Worm (Caenorhabditis elegans) whole organism, L2 larva: ENCODE data around the gene tag-290.
A peak's percentile ranks its signal among the peaks of the same experiment; 100 is the strongest.

ENCODE experiments used
- F13H6.1 ChIP-seq: sonication (generic microtip); optimal IDR thresholded peaks from 2 replicates; lab custom pipeline; 2016; ENCODE audit warnings: missing genetic modification characterization, missing compliant biosample characterization
- R02D3.7 ChIP-seq: fragments of 150-350 bp; optimal IDR thresholded peaks from 2 replicates; lab custom pipeline; 2014; ENCODE audit warnings: missing biosample characterization, missing genetic modification characterization
- Y55F3AM.14 ChIP-seq: fragments of 200-800 bp; sonication (Bioruptor generic); optimal IDR thresholded peaks from 2 replicates; lab custom pipeline; 2018; ENCODE audit warnings: mild to moderate bottlenecking, missing genetic modification characterization, missing compliant biosample characterization
- ZK546.5 ChIP-seq: sonication (generic microtip); optimal IDR thresholded peaks from 2 replicates; lab custom pipeline; 2017; ENCODE audit warnings: missing biosample characterization, missing genetic modification characterization
- alr-1 ChIP-seq: fragments of 150-350 bp; optimal IDR thresholded peaks from 2 replicates; lab custom pipeline; 2014; ENCODE audit warnings: missing biosample characterization, missing genetic modification characterization
- aly-2 ChIP-seq: fragments of 150-350 bp; optimal IDR thresholded peaks from 2 replicates; lab custom pipeline; 2014; ENCODE audit warnings: missing biosample characterization, missing genetic modification characterization
- ama-1 ChIP-seq: fragments of 150-350 bp; optimal IDR thresholded peaks from 2 replicates; lab custom pipeline; 2018; ENCODE audit warnings: inconsistent platforms
- blmp-1 ChIP-seq: sonication (generic microtip); optimal IDR thresholded peaks from 2 replicates; lab custom pipeline; 2017; ENCODE audit warnings: missing genetic modification characterization, mild to moderate bottlenecking, missing compliant biosample characterization, antibody characterized with exemption, moderate library complexity; ENCODE audit not compliant: insufficient read depth
- ceh-16 ChIP-seq: fragments of 150-350 bp; optimal IDR thresholded peaks from 2 replicates; lab custom pipeline; 2014; ENCODE audit warnings: missing biosample characterization, missing genetic modification characterization
- ceh-82 ChIP-seq: fragments of 150-350 bp; optimal IDR thresholded peaks from 2 replicates; lab custom pipeline; 2014; ENCODE audit warnings: missing biosample characterization, missing genetic modification characterization
- crh-2 ChIP-seq: sonication (generic microtip); optimal IDR thresholded peaks from 2 replicates; lab custom pipeline; 2017; ENCODE audit warnings: missing biosample characterization, missing genetic modification characterization
- dmd-4 ChIP-seq: sonication (generic microtip); optimal IDR thresholded peaks from 2 replicates; lab custom pipeline; 2017; ENCODE audit warnings: missing biosample characterization, missing genetic modification characterization
- egl-27 ChIP-seq: sonication (generic microtip); optimal IDR thresholded peaks from 3 replicates; lab custom pipeline; 2017; ENCODE audit warnings: missing biosample characterization, missing genetic modification reagents, missing genetic modification characterization
- elt-1 ChIP-seq: fragments of 150-350 bp; optimal IDR thresholded peaks from 2 replicates; lab custom pipeline; 2014; ENCODE audit warnings: missing biosample characterization, missing genetic modification characterization
- elt-3 ChIP-seq: sonication (generic microtip); optimal IDR thresholded peaks from 2 replicates; lab custom pipeline; 2017; ENCODE audit warnings: missing biosample characterization, missing genetic modification characterization
- fos-1 ChIP-seq: fragments of 150-350 bp; optimal IDR thresholded peaks from 2 replicates; lab custom pipeline; 2014; ENCODE audit warnings: missing biosample characterization, missing genetic modification characterization
- gmeb-1 ChIP-seq: fragments of 150-350 bp; optimal IDR thresholded peaks from 2 replicates; lab custom pipeline; 2014; ENCODE audit warnings: missing biosample characterization, missing genetic modification characterization
- lin-11 ChIP-seq: fragments of 150-350 bp; sonication (generic microtip); optimal IDR thresholded peaks from 2 replicates; lab custom pipeline; 2014; ENCODE audit warnings: missing biosample characterization, missing genetic modification characterization, inconsistent platforms, mixed read lengths
- lin-13 ChIP-seq: fragments of 150-350 bp; optimal IDR thresholded peaks from 2 replicates; lab custom pipeline; 2014; ENCODE audit warnings: missing biosample characterization, missing genetic modification reagents, missing genetic modification characterization
- lsy-2 ChIP-seq, 2 experiments: fragments of 150-350 bp in 1 of 2; sonication (generic microtip) in 1 of 2; optimal IDR thresholded peaks; 2 replicates each; lab custom pipeline; 2014 to 2017; ENCODE audit warnings: missing biosample characterization in 2 of 2, missing genetic modification characterization in 2 of 2
- mab-5 ChIP-seq: fragments of 150-350 bp; optimal IDR thresholded peaks from 2 replicates; lab custom pipeline; 2014; ENCODE audit warnings: missing biosample characterization, missing genetic modification characterization
- mbf-1 ChIP-seq: sonication (generic microtip); optimal IDR thresholded peaks from 2 replicates; lab custom pipeline; 2017; ENCODE audit warnings: missing biosample characterization, missing genetic modification characterization
- mdl-1 ChIP-seq, 2 experiments: fragments of 150-350 bp in 1 of 2; sonication (generic microtip) in 1 of 2; optimal IDR thresholded peaks; 2 replicates each; lab custom pipeline; 2017; ENCODE audit warnings: missing biosample characterization in 2 of 2, missing genetic modification characterization in 2 of 2
- nhr-10 ChIP-seq: sonication (generic microtip); optimal IDR thresholded peaks from 2 replicates; lab custom pipeline; 2017; ENCODE audit warnings: missing biosample characterization, missing genetic modification characterization
- nhr-11 ChIP-seq: fragments of 150-350 bp; optimal IDR thresholded peaks from 2 replicates; lab custom pipeline; 2014; ENCODE audit warnings: missing biosample characterization, missing genetic modification characterization
- nhr-12 ChIP-seq: fragments of 150-350 bp; optimal IDR thresholded peaks from 2 replicates; lab custom pipeline; 2014; ENCODE audit warnings: missing biosample characterization, missing genetic modification characterization
- nhr-129 ChIP-seq: fragments of 150-350 bp; optimal IDR thresholded peaks from 2 replicates; lab custom pipeline; 2014; ENCODE audit warnings: missing biosample characterization, missing genetic modification characterization
- nhr-21 ChIP-seq: fragments of 150-350 bp; optimal IDR thresholded peaks from 2 replicates; lab custom pipeline; 2014; ENCODE audit warnings: missing biosample characterization, missing genetic modification characterization
- nhr-237 ChIP-seq: fragments of 150-350 bp; optimal IDR thresholded peaks from 2 replicates; lab custom pipeline; 2014; ENCODE audit warnings: missing biosample characterization, missing genetic modification characterization
- nhr-6 ChIP-seq: fragments of 150-350 bp; optimal IDR thresholded peaks from 2 replicates; lab custom pipeline; 2014; ENCODE audit warnings: missing biosample characterization, missing genetic modification characterization
- nhr-77 ChIP-seq: fragments of 150-350 bp; optimal IDR thresholded peaks from 2 replicates; lab custom pipeline; 2014; ENCODE audit warnings: missing biosample characterization, missing genetic modification characterization
- peb-1 ChIP-seq: fragments of 150-350 bp; optimal IDR thresholded peaks from 2 replicates; lab custom pipeline; 2014; ENCODE audit warnings: missing biosample characterization, missing genetic modification characterization
- sem-4 ChIP-seq: fragments of 150-350 bp; optimal IDR thresholded peaks from 2 replicates; lab custom pipeline; 2014; ENCODE audit warnings: missing biosample characterization, missing genetic modification reagents, missing genetic modification characterization
- skn-1 ChIP-seq: sonication (generic microtip); optimal IDR thresholded peaks from 2 replicates; lab custom pipeline; 2017; ENCODE audit warnings: missing biosample characterization, missing genetic modification characterization
- sma-3 ChIP-seq: sonication (generic microtip); optimal IDR thresholded peaks from 2 replicates; lab custom pipeline; 2016; ENCODE audit warnings: missing genetic modification reagents, missing genetic modification characterization, missing compliant biosample characterization
- sma-9 ChIP-seq, 2 experiments: fragments of 150-350 bp in 1 of 2; sonication (generic microtip) in 1 of 2; optimal IDR thresholded peaks; 2 replicates each; lab custom pipeline; 2014 to 2016; ENCODE audit warnings: missing genetic modification characterization in 2 of 2, mild to moderate bottlenecking in 1 of 2, missing biosample characterization in 1 of 2, missing compliant biosample characterization in 1 of 2, missing genetic modification reagents in 1 of 2, moderate library complexity in 1 of 2
- snpc-4 ChIP-seq: fragments of 150-350 bp; optimal IDR thresholded peaks from 2 replicates; lab custom pipeline; 2014; ENCODE audit warnings: missing biosample characterization, missing genetic modification characterization
- unc-39 ChIP-seq: fragments of 150-350 bp; optimal IDR thresholded peaks from 2 replicates; lab custom pipeline; 2014; ENCODE audit warnings: missing biosample characterization, missing genetic modification characterization
- unc-62 ChIP-seq: fragments of 150-350 bp; optimal IDR thresholded peaks from 2 replicates; lab custom pipeline; 2014; ENCODE audit warnings: missing biosample characterization, missing genetic modification reagents, missing genetic modification characterization
- ztf-1 ChIP-seq: fragments of 200-800 bp; sonication (Bioruptor generic); conservative IDR thresholded peaks from 2 replicates; pipeline ENCODE4 v1.3.6; 2022; ENCODE audit warnings: missing genetic modification characterization, missing compliant biosample characterization
- ztf-11 ChIP-seq: sonication (generic microtip); optimal IDR thresholded peaks from 2 replicates; lab custom pipeline; 2017; ENCODE audit warnings: missing biosample characterization, missing genetic modification characterization
- ztf-4 ChIP-seq: fragments of 150-350 bp; optimal IDR thresholded peaks from 2 replicates; lab custom pipeline; 2014; ENCODE audit warnings: missing biosample characterization, missing genetic modification characterization

tag-290 gene

DNA sequence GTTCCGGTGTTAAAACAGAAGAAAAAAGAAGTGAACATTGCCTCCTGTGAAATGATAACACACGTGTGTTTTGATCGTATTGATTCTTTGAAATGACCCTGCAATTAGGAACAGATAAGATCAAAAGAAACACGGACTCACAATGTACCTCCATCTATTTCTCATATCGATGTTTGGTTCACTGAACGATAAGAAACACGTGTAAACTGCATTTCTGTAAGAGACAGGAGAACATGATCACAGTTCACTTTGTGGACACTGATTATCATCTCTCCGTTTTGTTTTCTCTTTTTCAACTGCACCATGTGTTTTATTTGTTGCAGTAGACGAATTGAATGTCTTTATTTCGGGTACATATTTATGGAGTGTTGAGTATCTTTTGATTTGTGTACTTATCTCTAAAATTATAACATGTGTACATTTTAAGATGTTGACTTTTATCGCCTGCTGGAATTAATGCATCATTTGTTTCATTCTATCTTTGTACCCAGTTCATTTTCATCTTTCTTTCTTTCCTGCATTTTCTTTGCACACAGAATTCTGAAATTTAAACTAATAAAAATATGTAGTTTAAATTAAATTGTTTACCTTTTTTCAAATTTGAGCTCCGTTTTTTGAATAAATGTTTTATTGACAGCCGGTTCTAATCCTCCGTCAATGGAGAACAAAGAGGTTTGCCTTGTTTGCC is 40.2 kb upstream of the tag-290 start, which contains the start of the genes H12C20.7 and nhr-68 (continued):
- peak; percentile 47 for TF ChIP-seq lin-13
- TF ChIP-seq ztf-11 (tag; lab: Kevin White, UChicago): no peak
- TF ChIP-seq unc-39 (tag; lab: Kevin White, UChicago): no peak
- TF ChIP-seq F13H6.1 (tag; lab: Kevin White, UChicago): peak; percentile 97
- TF ChIP-seq nhr-10 (tag; lab: Kevin White, UChicago): peak; percentile 97
- TF ChIP-seq nhr-21 (tag; lab: Kevin White, UChicago): peak; percentile 99
- peak; percentile 85 for TF ChIP-seq blmp-1 (tag; lab: Kevin White, UChicago)
- peak; percentile 96 for TF ChIP-seq crh-2
- TF ChIP-seq elt-1: peak; percentile 27
- TF ChIP-seq nhr-129 (tag; lab: Kevin White, UChicago): peak; percentile 91
- TF ChIP-seq R02D3.7 (tag; lab: Kevin White, UChicago): no peak
- TF ChIP-seq nhr-237 (tag; lab: Kevin White, UChicago): no peak
- TF ChIP-seq ztf-4 (tag; lab: Kevin White, UChicago): peak; percentile 38

DNA sequence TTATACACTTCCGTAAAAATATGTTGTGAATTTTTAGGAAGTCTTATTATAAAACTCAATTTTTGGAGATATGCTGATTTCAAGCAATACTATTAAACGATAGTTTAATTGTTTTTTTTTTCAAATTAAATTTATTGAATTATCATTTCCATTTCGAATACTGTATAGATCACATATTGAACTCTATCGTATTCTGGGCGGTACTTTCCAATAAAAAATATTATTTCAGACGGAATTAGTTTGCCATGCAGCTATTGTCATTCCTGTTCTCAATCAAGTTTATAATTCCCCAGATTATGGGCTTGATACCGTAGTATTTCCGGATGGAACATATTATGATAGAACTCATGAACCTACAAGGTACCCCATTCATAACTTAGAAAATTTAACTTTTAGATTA is 38.5 kb upstream of the tag-290 start:
- TF ChIP-seq fos-1 (tag; lab: Kevin White, UChicago): peak; percentile 7
- peak in 1 of 2 experiments; percentile 37 for TF ChIP-seq lsy-2 (tag; optimal IDR thresholded peaks at IDR 0.05; lab: Kevin White, UChicago)
- no peak for TF ChIP-seq ama-1 (lab: Kevin White, UChicago)
- TF ChIP-seq nhr-11 (tag; lab: Kevin White, UChicago): no peak

DNA sequence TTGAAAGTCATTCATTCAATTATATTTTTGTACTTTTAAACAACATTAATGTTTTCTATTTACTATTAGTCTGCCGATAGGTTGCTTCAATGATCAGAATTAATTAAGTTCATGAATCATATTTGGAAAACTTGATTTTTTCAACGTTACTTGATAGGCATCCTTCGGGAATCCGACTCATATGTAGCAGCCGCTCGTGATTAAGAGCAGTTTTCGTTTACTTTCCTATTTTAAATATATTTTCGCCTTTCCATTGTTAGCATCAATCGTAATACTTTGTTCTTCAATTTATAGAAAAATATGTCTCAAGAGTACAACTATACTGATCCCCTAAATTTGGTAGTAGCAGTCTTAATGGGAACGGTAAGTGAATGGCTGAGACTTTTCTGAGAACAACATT is 32.3 kb upstream of the tag-290 start, which contains the start of gene srx-90:
TSS of gene srx-90 (plus strand) at position 301 of the 400 bp plus-strand sequence.
- no peak for TF ChIP-seq sma-9 (GFP tag; optimal IDR thresholded peaks at IDR 0.05; lab: Kevin White, UChicago)
- no peak for TF ChIP-seq sma-9 (tag; optimal IDR thresholded peaks at IDR 0.05; lab: Kevin White, UChicago)
- no peak for TF ChIP-seq ztf-4 (tag; lab: Kevin White, UChicago)
- no peak for TF ChIP-seq crh-2
- TF ChIP-seq lsy-2 (tag; optimal IDR thresholded peaks at IDR 0.05; lab: Kevin White, UChicago): no peak
- no peak for TF ChIP-seq nhr-12 (tag; lab: Kevin White, UChicago)
- TF ChIP-seq sem-4: no peak
- TF ChIP-seq gmeb-1 (tag; lab: Kevin White, UChicago): no peak
- no peak for TF ChIP-seq aly-2 (tag; lab: Kevin White, UChicago)
- TF ChIP-seq, all 48 proteins: peak for 0

DNA sequence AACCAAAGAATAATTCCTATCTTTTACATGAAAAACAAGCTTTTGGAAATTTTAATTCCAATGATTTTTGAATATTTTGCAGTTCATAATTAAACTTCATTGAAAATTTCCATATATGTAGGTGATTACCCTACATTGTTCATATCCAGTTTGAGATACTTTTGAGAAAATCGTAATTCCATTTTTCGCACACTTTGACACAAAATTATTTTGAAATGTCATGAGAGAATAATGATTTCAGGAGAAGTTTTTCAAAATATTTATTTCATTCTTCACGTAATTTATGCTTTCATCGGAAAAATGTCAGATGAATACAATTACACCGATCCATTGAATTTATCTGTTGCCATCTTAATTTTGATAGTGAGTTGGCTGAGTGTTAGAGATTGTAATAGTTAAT is 29.9 kb upstream of the tag-290 start, which contains the start of gene srx-88:
TSS of gene srx-88 (plus strand) at position 301 of the 400 bp plus-strand sequence.
- TF ChIP-seq lin-11 (tag; lab: Kevin White, UChicago) (no peak), Y55F3AM.14 (GFP tag; lab: Kevin White, UChicago) (no peak), crh-2 (no peak), ZK546.5 (tag; lab: Kevin White, UChicago) (no peak), unc-62 (no peak), sma-9 (GFP tag; optimal IDR thresholded peaks at IDR 0.05; lab: Kevin White, UChicago) (no peak), sma-9 (tag; optimal IDR thresholded peaks at IDR 0.05; lab: Kevin White, UChicago) (no peak), egl-27 (no peak), ceh-82 (tag; lab: Kevin White, UChicago) (no peak), sma-3 (GFP tag; lab: Kevin White, UChicago) (no peak), elt-3 (tag; lab: Kevin White, UChicago) (no peak)

DNA sequence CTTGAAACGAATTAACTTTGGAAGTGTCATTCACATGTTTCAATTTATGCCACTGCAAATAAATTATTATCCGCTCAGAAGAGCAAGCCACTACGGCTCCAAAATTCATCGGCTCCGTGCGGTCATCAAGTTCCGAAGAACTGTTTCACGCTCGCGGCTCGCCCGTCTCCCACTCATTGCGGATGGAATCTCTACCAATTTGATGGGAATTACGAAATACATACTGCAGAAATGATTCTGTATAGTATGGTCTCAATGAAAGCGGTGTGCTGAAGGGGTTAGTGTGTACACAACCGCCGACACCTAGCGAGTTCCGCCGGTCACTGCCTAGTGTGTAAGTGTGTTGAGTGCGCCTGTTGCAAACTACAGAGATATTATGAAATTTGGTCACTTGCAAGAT is 28.0 kb upstream of the tag-290 start:
- TF ChIP-seq mdl-1 (tag; optimal IDR thresholded peaks at IDR 0.05; lab: Kevin White, UChicago) (no peak), peb-1 (no peak), dmd-4 (no peak), ztf-11 (tag; lab: Kevin White, UChicago) (no peak), lsy-2 (tag; optimal IDR thresholded peaks at IDR 0.05; lab: Kevin White, UChicago) (no peak), unc-39 (tag; lab: Kevin White, UChicago) (no peak), snpc-4 (peak; percentile 95), egl-27 (no peak), mbf-1 (no peak), skn-1 (no peak), fos-1 (tag; lab: Kevin White, UChicago) (peak; percentile 32), ama-1 (lab: Kevin White, UChicago) (no peak), ceh-16 (tag; lab: Kevin White, UChicago) (peak; percentile 58), sem-4 (no peak), F13H6.1 (tag; lab: Kevin White, UChicago) (no peak), alr-1 (tag; lab: Kevin White, UChicago) (no peak), nhr-21 (tag; lab: Kevin White, UChicago) (peak; percentile 49), elt-1 (no peak), nhr-10 (tag; lab: Kevin White, UChicago) (no peak), crh-2 (peak; percentile 37), nhr-77 (tag; lab: Kevin White, UChicago) (no peak), ztf-1 (GFP tag; lab: Robert Waterston, UW) (no peak), nhr-6 (tag; lab: Kevin White, UChicago) (no peak), R02D3.7 (tag; lab: Kevin White, UChicago) (no peak), ceh-82 (tag; lab: Kevin White, UChicago) (no peak), lin-11 (tag; lab: Kevin White, UChicago) (no peak), blmp-1 (tag; lab: Kevin White, UChicago) (no peak), mab-5 (tag; lab: Kevin White, UChicago) (no peak)
